Worm (Caenorhabditis elegans) whole organism, L4 larva: Measurements from ENCODE around the gene fnta-1.

Experiments
- F26F4.8 ChIP-seq: fragments of 200-800 bp; sonication (Bioruptor generic); conservative IDR thresholded peaks from 2 replicates; pipeline ENCODE4 v1.3.6; 2022; ENCODE audit warnings: missing genetic modification characterization, missing compliant biosample characterization
- F49E8.2 ChIP-seq: sonication (generic microtip); optimal IDR thresholded peaks from 2 replicates; lab custom pipeline; 2016; ENCODE audit warnings: missing compliant biosample characterization, mild to moderate bottlenecking, missing genetic modification characterization, borderline replicate concordance
- R02D3.7 ChIP-seq: fragments of 150-350 bp; sonication (generic microtip); optimal IDR thresholded peaks from 3 replicates; lab custom pipeline; 2014; ENCODE audit warnings: missing biosample characterization, missing genetic modification characterization
- T20F7.1 ChIP-seq: fragments of 200-800 bp; sonication (Bioruptor generic); optimal IDR thresholded peaks from 2 replicates; lab custom pipeline; 2018; ENCODE audit warnings: mild to moderate bottlenecking, missing genetic modification characterization, missing compliant biosample characterization
- Y105C5A.15 ChIP-seq: fragments of 200-800 bp; sonication (Bioruptor generic); IDR thresholded peaks from 2 replicates; pipeline ENCODE4 v1.3.6; 2022; ENCODE audit warnings: missing genetic modification characterization, missing compliant biosample characterization
- ZK546.5 ChIP-seq, 2 experiments: sonication (generic microtip); optimal IDR thresholded peaks; 2 replicates each; lab custom pipeline; 2017; ENCODE audit warnings: missing biosample characterization in 2 of 2, missing genetic modification characterization in 2 of 2
- aha-1 ChIP-seq: fragments of 150-350 bp; peaks from one replicate; lab custom pipeline; 2014; ENCODE audit warnings: missing biosample characterization, missing genetic modification characterization
- ama-1 ChIP-seq: fragments of 150-350 bp; optimal IDR thresholded peaks from 2 replicates; lab custom pipeline; 2014; ENCODE audit warnings: inconsistent platforms, mixed read lengths
- arid-1 ChIP-seq: fragments of 200-800 bp; sonication (Bioruptor generic); conservative IDR thresholded peaks from 2 replicates; pipeline ENCODE4 v1.3.6; 2022; ENCODE audit warnings: missing genetic modification reagents, missing genetic modification characterization, missing compliant biosample characterization
- ceh-28 ChIP-seq: fragments of 150-350 bp; optimal IDR thresholded peaks from 2 replicates; lab custom pipeline; 2014; ENCODE audit warnings: missing biosample characterization, missing genetic modification reagents, missing genetic modification characterization
- ceh-32 ChIP-seq: sonication (generic microtip); optimal IDR thresholded peaks from 2 replicates; lab custom pipeline; 2016; ENCODE audit warnings: mild to moderate bottlenecking, missing genetic modification characterization, missing compliant biosample characterization; ENCODE audit not compliant: poor library complexity
- ceh-62 ChIP-seq: sonication (generic microtip); optimal IDR thresholded peaks from 2 replicates; lab custom pipeline; 2017; ENCODE audit warnings: missing biosample characterization, missing genetic modification characterization
- ceh-82 ChIP-seq: sonication (generic microtip); optimal IDR thresholded peaks from 2 replicates; lab custom pipeline; 2017; ENCODE audit warnings: missing biosample characterization, missing genetic modification characterization
- daf-8 ChIP-seq: fragments of 200-800 bp; sonication (Bioruptor generic); IDR thresholded peaks from 2 replicates; pipeline ENCODE4 v1.3.6; 2022; ENCODE audit warnings: missing genetic modification characterization, missing compliant biosample characterization
- dmd-9 ChIP-seq: fragments of 200-800 bp; sonication (Bioruptor generic); IDR thresholded peaks from 2 replicates; pipeline ENCODE4 v1.3.6; 2022; ENCODE audit warnings: missing genetic modification reagents, missing genetic modification characterization, missing compliant biosample characterization
- dpl-1 ChIP-seq: fragments of 150-350 bp; optimal IDR thresholded peaks from 2 replicates; lab custom pipeline; 2014; ENCODE audit warnings: missing biosample characterization, missing genetic modification reagents, missing genetic modification characterization
- egl-43 ChIP-seq: fragments of 200-800 bp; sonication (Bioruptor generic); IDR thresholded peaks from 2 replicates; pipeline ENCODE4 v1.3.6; 2022; ENCODE audit warnings: missing genetic modification reagents, missing genetic modification characterization, missing compliant biosample characterization
- fos-1 ChIP-seq: fragments of 150-350 bp; optimal IDR thresholded peaks from 2 replicates; lab custom pipeline; 2014; ENCODE audit warnings: missing biosample characterization, missing genetic modification characterization
- hif-1 ChIP-seq, 2 experiments: sonication (generic microtip); optimal IDR thresholded peaks; 2 replicates each; lab custom pipeline; 2016 to 2017; ENCODE audit warnings: missing compliant biosample characterization in 2 of 2, missing genetic modification characterization in 2 of 2, missing genetic modification reagents in 2 of 2, missing genotype in 2 of 2, mild to moderate bottlenecking in 1 of 2
- hlh-11 ChIP-seq: fragments of 200-800 bp; sonication (Bioruptor generic); optimal IDR thresholded peaks from 2 replicates; lab custom pipeline; 2018; ENCODE audit warnings: mild to moderate bottlenecking, missing genetic modification characterization, missing compliant biosample characterization
- hmg-1.1 ChIP-seq: fragments of 200-800 bp; sonication (Bioruptor generic); IDR thresholded peaks from 2 replicates; pipeline ENCODE4 v1.3.6; 2022; ENCODE audit warnings: missing genetic modification reagents, missing genetic modification characterization, missing compliant biosample characterization
- jun-1 ChIP-seq: fragments of 150-350 bp; optimal IDR thresholded peaks from 2 replicates; lab custom pipeline; 2014; ENCODE audit warnings: missing biosample characterization, missing genetic modification reagents, missing genetic modification characterization
- lin-29 ChIP-seq: fragments of 200-800 bp; sonication (Bioruptor generic); IDR thresholded peaks from 2 replicates; pipeline ENCODE4 v1.3.6; 2022; ENCODE audit warnings: missing genetic modification reagents, missing genetic modification characterization, missing compliant biosample characterization
- mdl-1 ChIP-seq, 2 experiments: fragments of 150-350 bp in 1 of 2; sonication (generic microtip) in 1 of 2; optimal IDR thresholded peaks; 2 replicates each; lab custom pipeline; 2014 to 2017; ENCODE audit warnings: missing biosample characterization in 2 of 2, missing genetic modification characterization in 2 of 2
- mes-2 ChIP-seq: sonication (generic microtip); optimal IDR thresholded peaks from 2 replicates; lab custom pipeline; 2016; ENCODE audit warnings: missing genotype, mild to moderate bottlenecking, missing genetic modification characterization, missing compliant biosample characterization; ENCODE audit not compliant: poor library complexity, severe bottlenecking
- nhr-102 ChIP-seq: sonication (generic microtip); optimal IDR thresholded peaks from 2 replicates; lab custom pipeline; 2016; ENCODE audit warnings: mild to moderate bottlenecking, missing genetic modification characterization, moderate library complexity, missing compliant biosample characterization
- nhr-25 ChIP-seq: sonication (generic microtip); optimal IDR thresholded peaks from 2 replicates; lab custom pipeline; 2017; ENCODE audit warnings: missing genetic modification characterization, mild to moderate bottlenecking, missing compliant biosample characterization, antibody characterized with exemption, moderate library complexity, borderline replicate concordance; ENCODE audit not compliant: insufficient read depth
- nhr-41 ChIP-seq: fragments of 200-800 bp; sonication (Bioruptor generic); IDR thresholded peaks from 2 replicates; pipeline ENCODE4 v1.3.6; 2022; ENCODE audit warnings: missing genetic modification reagents, missing genetic modification characterization, missing compliant biosample characterization
- nhr-42 ChIP-seq: fragments of 200-800 bp; sonication (Bioruptor generic); IDR thresholded peaks from 2 replicates; pipeline ENCODE4 v1.3.6; 2022; ENCODE audit warnings: missing genetic modification characterization, missing compliant biosample characterization
- nhr-6 ChIP-seq: fragments of 150-350 bp; optimal IDR thresholded peaks from 2 replicates; lab custom pipeline; 2014; ENCODE audit warnings: missing biosample characterization, missing genetic modification characterization
- nhr-77 ChIP-seq: fragments of 150-350 bp; optimal IDR thresholded peaks from 2 replicates; lab custom pipeline; 2014; ENCODE audit warnings: missing biosample characterization, missing genetic modification characterization
- pha-4 ChIP-seq, 2 experiments: fragments of 150-350 bp in 1 of 2; fragments of 200-800 bp in 1 of 2; sonication (Bioruptor generic) in 1 of 2; IDR thresholded peaks in 1 of 2; optimal IDR thresholded peaks in 1 of 2; 2 replicates each; pipeline versions ENCODE4 v1.3.6 to Lab custom; 2014 to 2022; ENCODE audit warnings: missing genetic modification characterization in 2 of 2, missing genetic modification reagents in 2 of 2, missing biosample characterization in 1 of 2, missing compliant biosample characterization in 1 of 2
- pqm-1 ChIP-seq: sonication (generic microtip); optimal IDR thresholded peaks from 2 replicates; lab custom pipeline; 2017; ENCODE audit warnings: missing biosample characterization, missing genetic modification characterization
- skn-1 ChIP-seq: fragments of 150-350 bp; optimal IDR thresholded peaks from 2 replicates; lab custom pipeline; 2014; ENCODE audit warnings: missing biosample characterization, missing genetic modification characterization
- spr-3 ChIP-seq: fragments of 200-800 bp; sonication (Bioruptor generic); optimal IDR thresholded peaks from 2 replicates; lab custom pipeline; 2018; ENCODE audit warnings: mild to moderate bottlenecking, missing genetic modification characterization, missing compliant biosample characterization
- unc-62 ChIP-seq, 3 experiments: fragments of 150-350 bp in 1 of 3; sonication (generic microtip); optimal IDR thresholded peaks in 2 of 3; peaks in 1 of 3; 1 replicate in 1 of 3; 2 replicates in 2 of 3; lab custom pipeline; 2014 to 2017; ENCODE audit warnings: missing biosample characterization in 3 of 3, missing genetic modification characterization in 3 of 3, missing genetic modification reagents in 3 of 3, missing genotype in 1 of 3
- vab-7 ChIP-seq: fragments of 200-800 bp; sonication (Bioruptor generic); IDR thresholded peaks from 2 replicates; pipeline ENCODE4 v1.3.6; 2022; ENCODE audit warnings: missing genetic modification reagents, missing genetic modification characterization, missing compliant biosample characterization
- zag-1 ChIP-seq: fragments of 150-350 bp; optimal IDR thresholded peaks from 2 replicates; lab custom pipeline; 2014; ENCODE audit warnings: missing biosample characterization, missing genetic modification characterization
- ztf-11 ChIP-seq: fragments of 150-350 bp; optimal IDR thresholded peaks from 2 replicates; lab custom pipeline; 2014; ENCODE audit warnings: missing biosample characterization, missing genetic modification characterization
- ztf-7 ChIP-seq: fragments of 150-350 bp; optimal IDR thresholded peaks from 2 replicates; lab custom pipeline; 2014; ENCODE audit warnings: missing biosample characterization, missing genetic modification characterization

The fnta-1 gene

ce11 chrIV:207885-208284 is 32.2 kb downstream of the fnta-1 start, which contains the start of gene Y38C1AA.1:
TSS of gene Y38C1AA.1 (plus strand) at chrIV:208185.
- no peak for TF ChIP-seq mes-2
- TF ChIP-seq nhr-42 (GFP tag; lab: Robert Waterston, UW): no peak
- no peak for TF ChIP-seq zag-1 (tag; lab: Kevin White, UChicago)
- no peak for TF ChIP-seq ceh-62 (tag; lab: Kevin White, UChicago)

- TF ChIP-seq ceh-82 (tag; lab: Kevin White, UChicago) (no peak), R02D3.7 (tag; lab: Kevin White, UChicago) (no peak), zag-1 (tag; lab: Kevin White, UChicago) (no peak), nhr-25 (tag; lab: Kevin White, UChicago) (no peak), hif-1 (tag; optimal IDR thresholded peaks at IDR 0.05; lab: Kevin White, UChicago) (no peak)
Measured at ce11 chrIV:204998-205397, 35.1 kb downstream of the fnta-1 start, which contains the start of gene coa-1. TSS of gene coa-1 (plus strand) at chrIV:205298.

ce11 chrIV:202921-203652 is 37.0 kb downstream of the fnta-1 start, which contains the start of gene gfrp-1:
TSS of gene gfrp-1 (plus strand) at chrIV:203602.
- TF ChIP-seq aha-1 (tag; lab: Kevin White, UChicago): peak; percentile 52
- TF ChIP-seq spr-3 (GFP tag; lab: Kevin White, UChicago): no peak
- no peak for TF ChIP-seq nhr-77 (tag; lab: Kevin White, UChicago)
- TF ChIP-seq jun-1 (tag; lab: Kevin White, UChicago): no peak
- TF ChIP-seq hlh-11: no peak

ce11 chrIV:194442-194841 is 45.7 kb downstream of the fnta-1 start, which contains the start of gene csn-3:
TSS of gene csn-3 (plus strand) at chrIV:194742.
- TF ChIP-seq lin-29 (GFP tag; lab: Robert Waterston, UW) (no peak), daf-8 (GFP tag; lab: Robert Waterston, UW) (no peak), ama-1 (no peak), aha-1 (tag; lab: Kevin White, UChicago) (no peak), nhr-6 (tag; lab: Kevin White, UChicago) (no peak), vab-7 (no peak), dpl-1 (GFP tag; lab: Kevin White, UChicago) (no peak), Y105C5A.15 (GFP tag; lab: Robert Waterston, UW) (no peak), arid-1 (GFP tag; lab: Robert Waterston, UW) (no peak), T20F7.1 (no peak)
- TF ChIP-seq, all 104 proteins: peak for 0

- TF ChIP-seq F49E8.2 (tag; lab: Kevin White, UChicago): peak; percentile 56
- no peak for TF ChIP-seq ceh-62 (tag; lab: Kevin White, UChicago)
- TF ChIP-seq F26F4.8 (GFP tag; lab: Robert Waterston, UW): no peak
- TF ChIP-seq pha-4 (GFP tag; IDR thresholded peaks at IDR 0.05; lab: Robert Waterston, UW): peak; percentile 30; the same call in 1 of the 2 replicates
- no peak for TF ChIP-seq pha-4 (tag; optimal IDR thresholded peaks at IDR 0.05; lab: Kevin White, UChicago)
- TF ChIP-seq ceh-28 (tag; lab: Kevin White, UChicago): no peak
- TF ChIP-seq ZK546.5 (tag; optimal IDR thresholded peaks at IDR 0.05; lab: Kevin White, UChicago): no peak
- TF ChIP-seq hlh-11: no peak
- no peak for TF ChIP-seq ceh-32
- no peak for TF ChIP-seq mdl-1 (tag; optimal IDR thresholded peaks at IDR 0.05; lab: Kevin White, UChicago)
- no peak for TF ChIP-seq skn-1
- TF ChIP-seq egl-43: no peak
- peak; percentile 57 for TF ChIP-seq nhr-102 (tag; lab: Kevin White, UChicago)
- no peak for TF ChIP-seq arid-1 (GFP tag; lab: Robert Waterston, UW)
- TF ChIP-seq ztf-11 (tag; lab: Kevin White, UChicago): no peak
- no peak for TF ChIP-seq unc-62 (GFP tag; optimal IDR thresholded peaks at IDR 0.05 in 1 of 2; lab: Kevin White, UChicago)
- no peak for TF ChIP-seq unc-62 (tag; optimal IDR thresholded peaks at IDR 0.05; lab: Kevin White, UChicago)
- no peak for TF ChIP-seq Y105C5A.15 (GFP tag; lab: Robert Waterston, UW)
- TF ChIP-seq R02D3.7 (tag; lab: Kevin White, UChicago): no peak
- no peak for TF ChIP-seq fos-1 (tag; lab: Kevin White, UChicago)
- TF ChIP-seq nhr-77 (tag; lab: Kevin White, UChicago): peak; percentile 69
- peak; percentile 91 for TF ChIP-seq dmd-9 (GFP tag; lab: Robert Waterston, UW)
- TF ChIP-seq aha-1 (tag; lab: Kevin White, UChicago): no peak
- TF ChIP-seq pqm-1 (tag; lab: Kevin White, UChicago): no peak
- peak; percentile 23 for TF ChIP-seq ztf-7
- TF ChIP-seq hmg-1.1 (GFP tag; lab: Robert Waterston, UW): 0 out of 2 replicates have a peak, but pooled peaks have one; percentile 44
- no peak for TF ChIP-seq nhr-41
Measured at ce11 chrIV:192046-192445, 48.1 kb downstream of the fnta-1 start, which contains the start of gene Y38C1AA.12. TSS of gene Y38C1AA.12 (plus strand) at chrIV:192256.
